Worm (Caenorhabditis elegans) whole organism, L1 larva: Measurements from ENCODE around the gene Y97E10AR.1.

ENCODE experiments used
- alr-1 ChIP-seq: fragments of 200-800 bp; sonication (Bioruptor generic); optimal IDR thresholded peaks from 2 replicates; lab custom pipeline; 2018; ENCODE audit warnings: borderline replicate concordance, mild to moderate bottlenecking, missing genetic modification characterization, missing compliant biosample characterization
- ceh-82 ChIP-seq, 3 experiments: fragments of 150-350 bp in 1 of 3; sonication (generic microtip) in 2 of 3; optimal IDR thresholded peaks; 2 replicates each; lab custom pipeline; 2014 to 2017; ENCODE audit warnings: missing biosample characterization in 3 of 3, missing genetic modification characterization in 3 of 3
- pqm-1 ChIP-seq: sonication (generic microtip); optimal IDR thresholded peaks from 3 replicates; lab custom pipeline; 2017; ENCODE audit warnings: missing biosample characterization, missing genetic modification characterization
- rnt-1 ChIP-seq: sonication (generic microtip); optimal IDR thresholded peaks from 2 replicates; lab custom pipeline; 2016; ENCODE audit warnings: mild to moderate bottlenecking, missing genetic modification characterization, moderate library complexity, missing compliant biosample characterization
- zag-1 ChIP-seq: fragments of 150-350 bp; optimal IDR thresholded peaks from 2 replicates; lab custom pipeline; 2014; ENCODE audit warnings: missing biosample characterization, missing genetic modification characterization

DNA sequence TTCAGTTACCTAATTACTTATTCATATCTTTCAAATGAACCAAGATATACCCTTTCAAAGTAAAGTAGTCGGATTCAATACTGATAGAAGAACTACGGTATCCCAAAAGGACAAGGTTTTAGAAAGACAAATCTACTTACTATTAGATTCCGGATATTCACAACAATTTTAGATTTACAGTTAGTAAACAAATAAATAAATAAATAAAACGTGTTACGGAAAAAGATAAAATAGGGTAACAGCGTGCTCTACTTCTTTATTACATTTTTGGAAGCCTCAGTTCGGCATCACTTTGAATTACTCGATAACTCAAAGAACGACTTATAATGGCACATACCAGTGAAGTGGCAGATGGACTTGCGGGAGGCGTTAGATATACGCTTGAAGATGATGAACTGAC is 3.7 kb downstream of the Y97E10AR.1 start, which contains the start of gene Y97E10AR.8:
- no peak for TF ChIP-seq pqm-1 (tag; lab: Kevin White, UChicago)
- TF ChIP-seq zag-1 (tag; lab: Kevin White, UChicago): no peak
- TF ChIP-seq ceh-82 (tag; optimal IDR thresholded peaks at IDR 0.05; lab: Kevin White, UChicago): no peak
- no peak for TF ChIP-seq alr-1 (tag; lab: Kevin White, UChicago)
- TF ChIP-seq rnt-1 (tag; lab: Kevin White, UChicago): no peak
